Worm (Caenorhabditis elegans): Measurements from ENCODE around the gene msp-31.

DNA sequence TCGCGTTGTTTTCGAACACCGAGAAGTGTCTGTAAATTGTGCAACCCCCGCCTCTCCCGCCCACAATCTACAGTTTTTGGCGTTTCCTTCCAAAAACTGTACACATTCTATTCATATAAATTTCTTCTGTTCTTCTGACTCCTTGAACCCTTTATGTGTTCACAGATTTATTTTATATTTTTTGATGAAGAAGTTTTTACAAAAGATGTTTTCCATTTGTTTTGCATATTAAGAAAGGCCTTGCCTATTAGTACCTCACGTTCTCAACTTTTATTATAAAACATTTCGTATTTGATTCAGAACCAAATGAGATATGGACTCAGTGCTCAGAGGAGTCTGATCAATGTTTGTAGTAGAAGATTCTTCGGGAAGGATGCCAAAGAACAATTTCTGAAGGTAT, 36.9 kb upstream of the msp-31 start, which contains the start of gene ndx-3:
- TF ChIP-seq atf-7 (tag; optimal IDR thresholded peaks at IDR 0.05) (no peak), somi-1 (GFP tag; optimal IDR thresholded peaks at IDR 0.05) (no peak), egl-18 (GFP tag; IDR thresholded peaks at IDR 0.05) (no peak), ama-1 (optimal IDR thresholded peaks at IDR 0.05) (no peak), ama-1 (GFP tag; optimal IDR thresholded peaks at IDR 0.05) (no peak), tlf-1 (GFP tag; optimal IDR thresholded peaks at IDR 0.05) (no peak), F22D6.2 (tag; optimal IDR thresholded peaks at IDR 0.05) (no peak), snpc-4 (GFP tag; optimal IDR thresholded peaks at IDR 0.05) (no peak), snpc-4 (tag; optimal IDR thresholded peaks at IDR 0.05) (no peak), lin-26 (GFP tag; IDR thresholded peaks at IDR 0.05) (no peak), Y95B8A.8 (GFP tag; IDR thresholded peaks at IDR 0.05) (no peak)
